Worm (Caenorhabditis elegans) whole organism, early embryonic: ENCODE data around the gene bnc-1.

ENCODE experiments used
- B0310.2 ChIP-seq: sonication (generic microtip); optimal IDR thresholded peaks from 2 replicates; lab custom pipeline; 2016; ENCODE audit warnings: mild to moderate bottlenecking, missing genetic modification characterization, missing compliant biosample characterization
- F13C5.2 ChIP-seq: sonication (generic microtip); optimal IDR thresholded peaks from 2 replicates; lab custom pipeline; 2017; ENCODE audit warnings: mild to moderate bottlenecking, missing genetic modification characterization, inconsistent platforms, missing compliant biosample characterization
- aly-1 ChIP-seq: sonication (generic microtip); optimal IDR thresholded peaks from 2 replicates; lab custom pipeline; 2016; ENCODE audit warnings: missing genetic modification characterization, missing compliant biosample characterization
- ama-1 ChIP-seq: fragments of 150-350 bp; optimal IDR thresholded peaks from 2 replicates; lab custom pipeline; 2014
- ceh-13 ChIP-seq: fragments of 200-800 bp; sonication (Bioruptor generic); optimal IDR thresholded peaks from 2 replicates; lab custom pipeline; 2018; ENCODE audit warnings: mild to moderate bottlenecking, missing genetic modification characterization, missing compliant biosample characterization
- ceh-36 ChIP-seq: sonication (generic microtip); optimal IDR thresholded peaks from 2 replicates; lab custom pipeline; 2016; ENCODE audit warnings: missing genetic modification characterization, inconsistent platforms, missing compliant biosample characterization
- ets-7 ChIP-seq: sonication (generic microtip); optimal IDR thresholded peaks from 2 replicates; lab custom pipeline; 2016; ENCODE audit warnings: missing genotype, missing genetic modification characterization, missing compliant biosample characterization
- flt-1 ChIP-seq: fragments of 200-800 bp; sonication (Bioruptor generic); IDR thresholded peaks from 2 replicates; pipeline ENCODE4 v1.3.6; 2022; ENCODE audit warnings: missing genetic modification characterization, missing compliant biosample characterization
- hmbx-1 ChIP-seq: sonication (generic microtip); optimal IDR thresholded peaks from 2 replicates; lab custom pipeline; 2016; ENCODE audit warnings: mild to moderate bottlenecking, missing genetic modification characterization, missing compliant biosample characterization
- hnd-1 ChIP-seq: sonication (generic microtip); optimal IDR thresholded peaks from 2 replicates; lab custom pipeline; 2016; ENCODE audit warnings: missing genetic modification characterization, missing compliant biosample characterization
- pes-1 ChIP-seq: fragments of 200-800 bp; sonication (Bioruptor generic); IDR thresholded peaks from 2 replicates; pipeline ENCODE4 v1.3.6; 2022; ENCODE audit warnings: missing genetic modification reagents, missing genetic modification characterization, missing compliant biosample characterization
- sea-1 ChIP-seq: fragments of 200-800 bp; sonication (Bioruptor generic); conservative IDR thresholded peaks from 2 replicates; pipeline ENCODE4 v1.3.6; 2022; ENCODE audit warnings: missing genetic modification characterization, missing compliant biosample characterization
- tbx-11 ChIP-seq: fragments of 200-800 bp; sonication (Bioruptor generic); IDR thresholded peaks from 2 replicates; pipeline ENCODE4 v1.3.6; 2022; ENCODE audit warnings: missing genetic modification characterization, missing compliant biosample characterization

DNA sequence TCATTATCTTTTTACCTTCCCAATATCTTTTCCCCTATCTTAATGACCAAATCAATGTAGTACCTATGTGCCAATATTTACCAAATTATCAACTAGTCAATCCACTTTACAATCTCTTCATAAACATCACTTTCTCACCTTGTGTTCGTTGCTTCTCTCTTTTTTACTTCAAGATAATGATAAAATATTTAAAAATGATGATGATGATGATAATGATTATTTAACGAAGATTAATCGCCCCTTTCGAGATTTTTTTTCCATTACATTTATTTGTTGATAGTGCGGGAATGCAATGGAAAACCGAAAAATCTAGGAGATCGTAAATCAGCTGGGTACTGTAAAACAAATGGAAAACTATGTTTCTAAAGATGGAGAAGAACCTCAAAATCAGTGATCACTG, 17.2 kb upstream of the bnc-1 start:
- TF ChIP-seq hnd-1 (tag; lab: Kevin White, UChicago) (no peak), flt-1 (GFP tag; lab: Robert Waterston, UW) (no peak), hmbx-1 (tag; lab: Kevin White, UChicago) (no peak), F13C5.2 (tag; lab: Kevin White, UChicago) (no peak), ceh-13 (GFP tag; lab: Kevin White, UChicago) (no peak), ama-1 (lab: Kevin White, UChicago) (no peak), aly-1 (tag; lab: Kevin White, UChicago) (no peak), tbx-11 (GFP tag; lab: Robert Waterston, UW) (no peak), pes-1 (GFP tag; lab: Robert Waterston, UW) (no peak), ceh-36 (tag; lab: Kevin White, UChicago) (no peak), B0310.2 (tag; lab: Kevin White, UChicago) (no peak), ets-7 (no peak), sea-1 (GFP tag; lab: Robert Waterston, UW) (no peak)
